Worm (Caenorhabditis elegans) whole organism, L4 larva: ENCODE results near the gene unc-43.

Source experiments
- D1046.2 ChIP-seq: fragments of 200-800 bp; sonication (Bioruptor generic); IDR thresholded peaks from 2 replicates; pipeline ENCODE4 v1.3.6; 2022; ENCODE audit warnings: missing genetic modification characterization, missing compliant biosample characterization
- F37D6.2 ChIP-seq: sonication (generic microtip); optimal IDR thresholded peaks from 2 replicates; lab custom pipeline; 2016; ENCODE audit warnings: mild to moderate bottlenecking, missing genetic modification characterization, missing compliant biosample characterization
- T20F7.1 ChIP-seq: fragments of 200-800 bp; sonication (Bioruptor generic); optimal IDR thresholded peaks from 2 replicates; lab custom pipeline; 2018; ENCODE audit warnings: mild to moderate bottlenecking, missing genetic modification characterization, missing compliant biosample characterization
- Y105C5A.15 ChIP-seq: fragments of 200-800 bp; sonication (Bioruptor generic); IDR thresholded peaks from 2 replicates; pipeline ENCODE4 v1.3.6; 2022; ENCODE audit warnings: missing genetic modification characterization, missing compliant biosample characterization
- Y5F2A.4 ChIP-seq: fragments of 200-800 bp; sonication (Bioruptor generic); optimal IDR thresholded peaks from 2 replicates; lab custom pipeline; 2018; ENCODE audit warnings: mild to moderate bottlenecking, missing genetic modification characterization, missing compliant biosample characterization
- Y75B8A.6 ChIP-seq: fragments of 200-800 bp; sonication (Bioruptor generic); IDR thresholded peaks from 2 replicates; pipeline ENCODE4 v1.3.6; 2022; ENCODE audit warnings: missing genetic modification reagents, missing genetic modification characterization, missing compliant biosample characterization
- attf-4 ChIP-seq: sonication (generic microtip); optimal IDR thresholded peaks from 3 replicates; lab custom pipeline; 2017; ENCODE audit warnings: missing biosample characterization, missing genetic modification characterization
- ceh-28 ChIP-seq: fragments of 150-350 bp; optimal IDR thresholded peaks from 2 replicates; lab custom pipeline; 2014; ENCODE audit warnings: missing biosample characterization, missing genetic modification reagents, missing genetic modification characterization
- ceh-32 ChIP-seq: sonication (generic microtip); optimal IDR thresholded peaks from 2 replicates; lab custom pipeline; 2016; ENCODE audit warnings: mild to moderate bottlenecking, missing genetic modification characterization, missing compliant biosample characterization; ENCODE audit not compliant: poor library complexity
- ceh-44 ChIP-seq: fragments of 200-800 bp; sonication (Bioruptor generic); IDR thresholded peaks from 2 replicates; pipeline ENCODE4 v1.3.6; 2022; ENCODE audit warnings: missing genetic modification reagents, missing genetic modification characterization, missing compliant biosample characterization
- ceh-62 ChIP-seq: sonication (generic microtip); optimal IDR thresholded peaks from 2 replicates; lab custom pipeline; 2017; ENCODE audit warnings: missing biosample characterization, missing genetic modification characterization
- ceh-82 ChIP-seq: sonication (generic microtip); optimal IDR thresholded peaks from 2 replicates; lab custom pipeline; 2017; ENCODE audit warnings: missing biosample characterization, missing genetic modification characterization
- ctbp-1 ChIP-seq: fragments of 200-800 bp; sonication (Bioruptor generic); IDR thresholded peaks from 2 replicates; pipeline ENCODE4 v1.3.6; 2022; ENCODE audit warnings: missing genetic modification reagents, missing genetic modification characterization, missing compliant biosample characterization
- daf-12 ChIP-seq: fragments of 150-350 bp; optimal IDR thresholded peaks from 2 replicates; lab custom pipeline; 2014; ENCODE audit warnings: missing biosample characterization, missing genetic modification reagents, missing genetic modification characterization
- daf-16 ChIP-seq, 3 experiments: sonication (generic microtip); optimal IDR thresholded peaks; 2 replicates each; lab custom pipeline; 2016 to 2017; ENCODE audit warnings: missing genetic modification characterization in 3 of 3, missing genetic modification reagents in 3 of 3, mild to moderate bottlenecking in 2 of 3, missing compliant biosample characterization in 2 of 3, missing biosample characterization in 1 of 3, moderate library complexity in 1 of 3
- daf-19 ChIP-seq: fragments of 200-800 bp; sonication (Bioruptor generic); conservative IDR thresholded peaks from 2 replicates; pipeline ENCODE4 v1.3.6; 2022; ENCODE audit warnings: missing genetic modification characterization, missing compliant biosample characterization
- daf-8 ChIP-seq: fragments of 200-800 bp; sonication (Bioruptor generic); IDR thresholded peaks from 2 replicates; pipeline ENCODE4 v1.3.6; 2022; ENCODE audit warnings: missing genetic modification characterization, missing compliant biosample characterization
- dmd-9 ChIP-seq: fragments of 200-800 bp; sonication (Bioruptor generic); IDR thresholded peaks from 2 replicates; pipeline ENCODE4 v1.3.6; 2022; ENCODE audit warnings: missing genetic modification reagents, missing genetic modification characterization, missing compliant biosample characterization
- duxl-1 ChIP-seq: sonication (generic microtip); optimal IDR thresholded peaks from 2 replicates; lab custom pipeline; 2016; ENCODE audit warnings: mild to moderate bottlenecking, missing genetic modification characterization, moderate library complexity, missing compliant biosample characterization; ENCODE audit not compliant: poor library complexity
- dve-1 ChIP-seq: sonication (generic microtip); optimal IDR thresholded peaks from 2 replicates; lab custom pipeline; 2017; ENCODE audit warnings: antibody characterized with exemption, mild to moderate bottlenecking, missing genetic modification characterization, missing compliant biosample characterization; ENCODE audit not compliant: insufficient read depth
- egl-27 ChIP-seq: sonication (generic microtip); optimal IDR thresholded peaks from 3 replicates; lab custom pipeline; 2017; ENCODE audit warnings: missing biosample characterization, missing genetic modification reagents, missing genetic modification characterization
- egl-43 ChIP-seq: fragments of 200-800 bp; sonication (Bioruptor generic); IDR thresholded peaks from 2 replicates; pipeline ENCODE4 v1.3.6; 2022; ENCODE audit warnings: missing genetic modification reagents, missing genetic modification characterization, missing compliant biosample characterization
- fos-1 ChIP-seq: fragments of 150-350 bp; optimal IDR thresholded peaks from 2 replicates; lab custom pipeline; 2014; ENCODE audit warnings: missing biosample characterization, missing genetic modification characterization
- hlh-30 ChIP-seq: sonication (generic microtip); optimal IDR thresholded peaks from 2 replicates; lab custom pipeline; 2017; ENCODE audit warnings: antibody characterized with exemption, mild to moderate bottlenecking, missing genetic modification characterization, missing compliant biosample characterization; ENCODE audit not compliant: insufficient read depth
- jun-1 ChIP-seq: fragments of 150-350 bp; optimal IDR thresholded peaks from 2 replicates; lab custom pipeline; 2014; ENCODE audit warnings: missing biosample characterization, missing genetic modification reagents, missing genetic modification characterization
- lim-7 ChIP-seq: fragments of 200-800 bp; sonication (Bioruptor generic); IDR thresholded peaks from 2 replicates; pipeline ENCODE4 v1.3.6; 2022; ENCODE audit warnings: missing genetic modification characterization, missing compliant biosample characterization
- lin-1 ChIP-seq: fragments of 200-800 bp; sonication (Bioruptor generic); IDR thresholded peaks from 2 replicates; pipeline ENCODE4 v1.3.6; 2022; ENCODE audit warnings: missing genetic modification reagents, missing genetic modification characterization, missing compliant biosample characterization
- lin-15B ChIP-seq: fragments of 150-350 bp; sonication (generic microtip); optimal IDR thresholded peaks from 3 replicates; lab custom pipeline; 2014; ENCODE audit warnings: missing biosample characterization, missing genetic modification characterization
- lin-38 ChIP-seq: fragments of 200-800 bp; sonication (Bioruptor generic); IDR thresholded peaks from 2 replicates; pipeline ENCODE4 v1.3.6; 2022; ENCODE audit warnings: missing genetic modification reagents, missing genetic modification characterization, missing compliant biosample characterization
- lir-3 ChIP-seq: sonication (generic microtip); optimal IDR thresholded peaks from 2 replicates; lab custom pipeline; 2016; ENCODE audit warnings: mild to moderate bottlenecking, missing genetic modification characterization, missing compliant biosample characterization
- mes-2 ChIP-seq: sonication (generic microtip); optimal IDR thresholded peaks from 2 replicates; lab custom pipeline; 2016; ENCODE audit warnings: missing genotype, mild to moderate bottlenecking, missing genetic modification characterization, missing compliant biosample characterization; ENCODE audit not compliant: poor library complexity, severe bottlenecking
- mxl-2 ChIP-seq: fragments of 200-800 bp; sonication (Bioruptor generic); conservative IDR thresholded peaks from 2 replicates; pipeline ENCODE4 v1.3.6; 2022; ENCODE audit warnings: missing genetic modification reagents, missing genetic modification characterization, missing compliant biosample characterization
- nhr-102 ChIP-seq: sonication (generic microtip); optimal IDR thresholded peaks from 2 replicates; lab custom pipeline; 2016; ENCODE audit warnings: mild to moderate bottlenecking, missing genetic modification characterization, moderate library complexity, missing compliant biosample characterization
- nhr-11 ChIP-seq: fragments of 150-350 bp; optimal IDR thresholded peaks from 2 replicates; lab custom pipeline; 2014; ENCODE audit warnings: missing biosample characterization, missing genetic modification characterization
- nhr-28 ChIP-seq: fragments of 150-350 bp; optimal IDR thresholded peaks from 2 replicates; lab custom pipeline; 2014; ENCODE audit warnings: missing biosample characterization, missing genetic modification characterization
- nhr-6 ChIP-seq: fragments of 150-350 bp; optimal IDR thresholded peaks from 2 replicates; lab custom pipeline; 2014; ENCODE audit warnings: missing biosample characterization, missing genetic modification characterization
- nhr-77 ChIP-seq: fragments of 150-350 bp; optimal IDR thresholded peaks from 2 replicates; lab custom pipeline; 2014; ENCODE audit warnings: missing biosample characterization, missing genetic modification characterization
- php-3 ChIP-seq: fragments of 200-800 bp; sonication (Bioruptor generic); IDR thresholded peaks from 2 replicates; pipeline ENCODE4 v1.3.6; 2022; ENCODE audit warnings: missing genetic modification reagents, missing genetic modification characterization, missing compliant biosample characterization
- pqm-1 ChIP-seq: sonication (generic microtip); optimal IDR thresholded peaks from 2 replicates; lab custom pipeline; 2017; ENCODE audit warnings: missing biosample characterization, missing genetic modification characterization
- rbr-2 ChIP-seq: sonication (generic microtip); optimal IDR thresholded peaks from 2 replicates; lab custom pipeline; 2016; ENCODE audit warnings: missing genotype, missing genetic modification characterization, missing compliant biosample characterization
- saeg-2 ChIP-seq: fragments of 200-800 bp; sonication (Bioruptor generic); IDR thresholded peaks from 2 replicates; pipeline ENCODE4 v1.3.6; 2022; ENCODE audit warnings: missing genetic modification reagents, missing genetic modification characterization, missing compliant biosample characterization
- snpc-4 ChIP-seq: fragments of 150-350 bp; optimal IDR thresholded peaks from 2 replicates; lab custom pipeline; 2014; ENCODE audit warnings: missing biosample characterization, missing genetic modification characterization
- spr-1 ChIP-seq: sonication (generic microtip); optimal IDR thresholded peaks from 2 replicates; lab custom pipeline; 2016; ENCODE audit warnings: mild to moderate bottlenecking, missing genetic modification characterization, missing compliant biosample characterization
- tra-1 ChIP-seq: fragments of 200-800 bp; sonication (Bioruptor generic); IDR thresholded peaks from 2 replicates; pipeline ENCODE4 v1.3.6; 2022; ENCODE audit warnings: missing genetic modification reagents, missing genetic modification characterization, missing compliant biosample characterization
- unc-130 ChIP-seq: sonication (generic microtip); optimal IDR thresholded peaks from 2 replicates; lab custom pipeline; 2016; ENCODE audit warnings: missing genetic modification reagents, missing genetic modification characterization, missing compliant biosample characterization
- vab-7 ChIP-seq: fragments of 200-800 bp; sonication (Bioruptor generic); IDR thresholded peaks from 2 replicates; pipeline ENCODE4 v1.3.6; 2022; ENCODE audit warnings: missing genetic modification reagents, missing genetic modification characterization, missing compliant biosample characterization
- zfp-2 ChIP-seq: sonication (generic microtip); optimal IDR thresholded peaks from 2 replicates; lab custom pipeline; 2016; ENCODE audit warnings: mild to moderate bottlenecking, missing genetic modification characterization, missing compliant biosample characterization
- zip-2 ChIP-seq: fragments of 150-350 bp; optimal IDR thresholded peaks from 2 replicates; lab custom pipeline; 2014; ENCODE audit warnings: missing biosample characterization, missing genetic modification characterization
- ztf-11 ChIP-seq: fragments of 150-350 bp; optimal IDR thresholded peaks from 2 replicates; lab custom pipeline; 2014; ENCODE audit warnings: missing biosample characterization, missing genetic modification characterization

Gene unc-43

ce11 chrIV:10331882-10332281, 18.1 kb downstream of the unc-43 start (continued):
- peak; percentile 69 for TF ChIP-seq nhr-28
- TF ChIP-seq jun-1 (tag; lab: Kevin White, UChicago): no peak
- no peak for TF ChIP-seq dmd-9 (GFP tag; lab: Robert Waterston, UW)
- no peak for TF ChIP-seq daf-19
- no peak for TF ChIP-seq egl-43 (GFP tag; lab: Robert Waterston, UW)
- no peak for TF ChIP-seq T20F7.1
- TF ChIP-seq ceh-28: no peak
- TF ChIP-seq zfp-2 (tag; lab: Kevin White, UChicago): no peak
- no peak for TF ChIP-seq F37D6.2 (tag; lab: Kevin White, UChicago)

- TF ChIP-seq Y105C5A.15 (GFP tag; lab: Robert Waterston, UW) (no peak), duxl-1 (tag; lab: Kevin White, UChicago) (no peak), Y75B8A.6 (GFP tag; lab: Robert Waterston, UW) (no peak), F37D6.2 (tag; lab: Kevin White, UChicago) (no peak), nhr-102 (tag; lab: Kevin White, UChicago) (peak; percentile 14), spr-1 (no peak), fos-1 (tag; lab: Kevin White, UChicago) (no peak), saeg-2 (GFP tag; lab: Robert Waterston, UW) (0 out of 2 replicates have a peak, but pooled peaks have one; percentile 23), ceh-62 (no peak), lin-38 (GFP tag; lab: Robert Waterston, UW) (no peak), pqm-1 (tag; lab: Kevin White, UChicago) (peak; percentile 55), egl-27 (no peak), nhr-28 (peak; percentile 61), egl-43 (GFP tag; lab: Robert Waterston, UW) (peak; percentile 37; the same call in 1 of the 2 replicates), dve-1 (tag; lab: Kevin White, UChicago) (peak; percentile 61), daf-16 (GFP tag; optimal IDR thresholded peaks at IDR 0.05; lab: Kevin White, UChicago) (no peak), daf-16 (tag; optimal IDR thresholded peaks at IDR 0.05; lab: Kevin White, UChicago) (peak; percentile 55), nhr-6 (no peak), snpc-4 (tag; lab: Kevin White, UChicago) (no peak), lim-7 (GFP tag; lab: Robert Waterston, UW) (no peak), hlh-30 (tag; lab: Kevin White, UChicago) (no peak), nhr-77 (tag; lab: Kevin White, UChicago) (peak; percentile 8), mes-2 (peak; percentile 11), php-3 (GFP tag; lab: Robert Waterston, UW) (no peak), daf-12 (no peak), daf-8 (no peak), rbr-2 (peak; percentile 15), attf-4 (no peak), lir-3 (tag; lab: Kevin White, UChicago) (no peak), Y5F2A.4 (GFP tag; lab: Kevin White, UChicago) (no peak), tra-1 (0 out of 2 replicates have a peak, but pooled peaks have one; percentile 28), unc-130 (GFP tag; lab: Kevin White, UChicago) (no peak), ceh-44 (GFP tag; lab: Robert Waterston, UW) (no peak), D1046.2 (GFP tag; lab: Robert Waterston, UW) (0 out of 2 replicates have a peak, but pooled peaks have one; percentile 50), ztf-11 (tag; lab: Kevin White, UChicago) (no peak), ceh-82 (tag; lab: Kevin White, UChicago) (no peak), zip-2 (tag; lab: Kevin White, UChicago) (no peak), ctbp-1 (GFP tag; lab: Robert Waterston, UW) (0 out of 2 replicates have a peak, but pooled peaks have one; percentile 14), mxl-2 (GFP tag; lab: Robert Waterston, UW) (no peak), ceh-32 (no peak), lin-1 (GFP tag; lab: Robert Waterston, UW) (peak; percentile 41; the same call in 1 of the 2 replicates), vab-7 (GFP tag; lab: Robert Waterston, UW) (no peak), nhr-11 (tag; lab: Kevin White, UChicago) (no peak), daf-19 (no peak), lin-15B (tag; lab: Kevin White, UChicago) (no peak), jun-1 (tag; lab: Kevin White, UChicago) (no peak)
Observed at ce11 chrIV:10330962-10331361, 19.1 kb downstream of the unc-43 start.
